Worm (Caenorhabditis elegans) whole organism, late embryonic: ENCODE data around the gene F59B10.3.

ENCODE experiments used
- ama-1 ChIP-seq: fragments of 150-350 bp; optimal IDR thresholded peaks from 2 replicates; lab custom pipeline; 2014
- ceh-34 ChIP-seq: sonication (generic microtip); optimal IDR thresholded peaks from 2 replicates; lab custom pipeline; 2016; ENCODE audit warnings: mild to moderate bottlenecking, missing genetic modification characterization, missing compliant biosample characterization
- elt-2 ChIP-seq: sonication (generic microtip); optimal IDR thresholded peaks from 2 replicates; lab custom pipeline; 2016; ENCODE audit warnings: missing genetic modification reagents, missing genetic modification characterization, missing compliant biosample characterization
- ets-4 ChIP-seq: sonication (generic microtip); optimal IDR thresholded peaks from 2 replicates; lab custom pipeline; 2016; ENCODE audit warnings: missing genetic modification characterization, missing compliant biosample characterization
- fkh-10 ChIP-seq: fragments of 150-350 bp; optimal IDR thresholded peaks from 2 replicates; lab custom pipeline; 2014; ENCODE audit warnings: missing biosample characterization, missing genetic modification reagents, missing genetic modification characterization
- gmeb-2 ChIP-seq: sonication (generic microtip); optimal IDR thresholded peaks from 2 replicates; lab custom pipeline; 2016; ENCODE audit warnings: missing genetic modification characterization, inconsistent platforms, missing compliant biosample characterization
- hlh-6 ChIP-seq: sonication (generic microtip); optimal IDR thresholded peaks from 2 replicates; lab custom pipeline; 2016; ENCODE audit warnings: missing genotype, missing genetic modification characterization, missing compliant biosample characterization
- nfya-1 ChIP-seq: sonication (generic microtip); optimal IDR thresholded peaks from 2 replicates; lab custom pipeline; 2017; ENCODE audit warnings: missing genetic modification characterization, mild to moderate bottlenecking, missing compliant biosample characterization, antibody characterized with exemption, moderate library complexity
- nhr-11 ChIP-seq: fragments of 150-350 bp; optimal IDR thresholded peaks from 2 replicates; lab custom pipeline; 2014; ENCODE audit warnings: missing biosample characterization, missing genetic modification characterization
- nhr-232 ChIP-seq: sonication (generic microtip); optimal IDR thresholded peaks from 2 replicates; lab custom pipeline; 2016; ENCODE audit warnings: missing genetic modification characterization, missing compliant biosample characterization
- npax-4 ChIP-seq: sonication (generic microtip); optimal IDR thresholded peaks from 2 replicates; lab custom pipeline; 2016; ENCODE audit warnings: missing genetic modification characterization, missing compliant biosample characterization
- pat-9 ChIP-seq: fragments of 200-800 bp; sonication (Bioruptor generic); optimal IDR thresholded peaks from 2 replicates; lab custom pipeline; 2018; ENCODE audit warnings: mild to moderate bottlenecking, missing genetic modification characterization, moderate library complexity, missing compliant biosample characterization
- pha-4 ChIP-seq: fragments of 150-350 bp; optimal IDR thresholded peaks from 2 replicates; lab custom pipeline; 2018; ENCODE audit warnings: missing biosample characterization, missing genetic modification reagents, missing genetic modification characterization
- sox-4 ChIP-seq: sonication (generic microtip); optimal IDR thresholded peaks from 2 replicates; lab custom pipeline; 2017; ENCODE audit warnings: mild to moderate bottlenecking, missing genetic modification characterization, inconsistent platforms, missing compliant biosample characterization

- TF ChIP-seq ets-4 (tag; lab: Kevin White, UChicago) (peak; percentile 53), sox-4 (tag; lab: Kevin White, UChicago) (no peak), pha-4 (tag; lab: Kevin White, UChicago) (no peak), gmeb-2 (tag; lab: Kevin White, UChicago) (no peak), fkh-10 (no peak), hlh-6 (tag; lab: Kevin White, UChicago) (no peak), ama-1 (lab: Kevin White, UChicago) (no peak), nhr-232 (tag; lab: Kevin White, UChicago) (no peak), nfya-1 (tag; lab: Kevin White, UChicago) (no peak), nhr-11 (no peak), elt-2 (peak; percentile 40), npax-4 (tag; lab: Kevin White, UChicago) (no peak), ceh-34 (no peak), pat-9 (tag; lab: Kevin White, UChicago) (no peak)
These were observed 27.6 kb downstream of the F59B10.3 start for ce11 chrII:10537988-10538387.
